Fruit fly (Drosophila melanogaster) whole organism, pupa: Measurements from ENCODE around the gene CG34265.

ENCODE experiments used
- CG10348 ChIP-seq: fragments of 200-800 bp; sonication (Bioruptor generic); IDR thresholded peaks from 2 replicates; pipeline ENCODE4 v1.3.6; 2022; ENCODE audit warnings: missing biosample characterization, missing genetic modification characterization
- CG12605 ChIP-seq: fragments of 200-800 bp; sonication (Bioruptor generic); IDR thresholded peaks from 2 replicates; pipeline ENCODE4 v1.3.6; 2022; ENCODE audit warnings: missing biosample characterization, missing genetic modification characterization
- CG13204 ChIP-seq: fragments of 200-800 bp; sonication (Bioruptor generic); optimal IDR thresholded peaks from 2 replicates; lab custom pipeline; 2018; ENCODE audit warnings: missing biosample characterization, mild to moderate bottlenecking, missing genetic modification characterization, moderate library complexity
- CG14655 ChIP-seq: fragments of 200-800 bp; sonication (Bioruptor generic); optimal IDR thresholded peaks from 3 replicates; lab custom pipeline; 2017; ENCODE audit warnings: mild to moderate bottlenecking, missing biosample characterization, missing genetic modification reagents, missing genetic modification characterization
- CG15710 ChIP-seq: fragments of 200-800 bp; sonication (Bioruptor generic); optimal IDR thresholded peaks from 2 replicates; lab custom pipeline; 2018; ENCODE audit warnings: missing biosample characterization, mild to moderate bottlenecking, missing genetic modification characterization, moderate library complexity
- CG17806 ChIP-seq: fragments of 200-800 bp; sonication (Bioruptor generic); optimal IDR thresholded peaks from 2 replicates; lab custom pipeline; 2018; ENCODE audit warnings: missing biosample characterization, mild to moderate bottlenecking, missing genetic modification characterization, moderate library complexity
- CG32121 ChIP-seq: fragments of 200-800 bp; sonication (Bioruptor generic); IDR thresholded peaks from 2 replicates; pipeline ENCODE4 v1.3.6; 2022; ENCODE audit warnings: missing biosample characterization, missing genetic modification characterization
- CG34367 ChIP-seq: fragments of 200-800 bp; sonication (Bioruptor generic); optimal IDR thresholded peaks from 2 replicates; lab custom pipeline; 2018; ENCODE audit warnings: missing biosample characterization, mild to moderate bottlenecking, missing genetic modification characterization
- CG4496 ChIP-seq: fragments of 200-800 bp; sonication (Bioruptor generic); IDR thresholded peaks from 3 replicates; pipeline ENCODE4 v1.3.6; 2022; ENCODE audit warnings: missing biosample characterization, missing genetic modification characterization
- CG8159 ChIP-seq: fragments of 200-800 bp; sonication (Bioruptor generic); optimal IDR thresholded peaks from 3 replicates; lab custom pipeline; 2018; ENCODE audit warnings: missing biosample characterization, mild to moderate bottlenecking, missing genetic modification characterization, moderate library complexity
- CG8301 ChIP-seq: fragments of 200-800 bp; sonication (Bioruptor generic); optimal IDR thresholded peaks from 2 replicates; lab custom pipeline; 2018; ENCODE audit warnings: missing biosample characterization, mild to moderate bottlenecking, missing genetic modification characterization
- CG9948 ChIP-seq: fragments of 200-800 bp; sonication (Bioruptor generic); optimal IDR thresholded peaks from 2 replicates; lab custom pipeline; 2018; ENCODE audit warnings: missing biosample characterization, mild to moderate bottlenecking, missing genetic modification characterization, moderate library complexity
- D1 ChIP-seq: fragments of 200-800 bp; sonication (Bioruptor generic); optimal IDR thresholded peaks from 2 replicates; lab custom pipeline; 2018; ENCODE audit warnings: missing biosample characterization, mild to moderate bottlenecking, missing genetic modification characterization, moderate library complexity
- EcR ChIP-seq: fragments of 200-800 bp; sonication (Bioruptor generic); optimal IDR thresholded peaks from 3 replicates; lab custom pipeline; 2019; ENCODE audit warnings: missing biosample characterization, missing genetic modification characterization, mild to moderate bottlenecking, moderate library complexity, missing genetic modification reagents
- Ets98B ChIP-seq: fragments of 200-800 bp; sonication (Bioruptor generic); IDR thresholded peaks from 2 replicates; pipeline ENCODE4 v1.3.6; 2022; ENCODE audit warnings: missing biosample characterization, missing genetic modification characterization
- Pif1A ChIP-seq: fragments of 200-800 bp; sonication (Bioruptor generic); optimal IDR thresholded peaks from 3 replicates; lab custom pipeline; 2016; ENCODE audit warnings: missing biosample characterization, missing genetic modification characterization
- Pif1B ChIP-seq: fragments of 200-800 bp; sonication (Bioruptor generic); optimal IDR thresholded peaks from 3 replicates; lab custom pipeline; 2016; ENCODE audit warnings: missing biosample characterization, missing genetic modification characterization
- Snoo ChIP-seq: fragments of 200-800 bp; sonication (Bioruptor generic); optimal IDR thresholded peaks from 3 replicates; lab custom pipeline; 2017; ENCODE audit warnings: missing biosample characterization, mild to moderate bottlenecking, missing genetic modification characterization, inconsistent platforms
- fd96Ca ChIP-seq: fragments of 200-800 bp; sonication (Bioruptor generic); IDR thresholded peaks from 3 replicates; pipeline ENCODE4 v1.3.6; 2022; ENCODE audit warnings: missing biosample characterization, missing genetic modification characterization
- gl ChIP-seq: fragments of 200-800 bp; sonication (Bioruptor generic); optimal IDR thresholded peaks from 2 replicates; lab custom pipeline; 2018; ENCODE audit warnings: missing biosample characterization, mild to moderate bottlenecking, missing genetic modification characterization
- rn ChIP-seq: fragments of 200-800 bp; sonication (Bioruptor generic); IDR thresholded peaks from 2 replicates; pipeline ENCODE4 v1.3.6; 2022; ENCODE audit warnings: missing biosample characterization, missing genetic modification characterization

CG34265 gene

DNA sequence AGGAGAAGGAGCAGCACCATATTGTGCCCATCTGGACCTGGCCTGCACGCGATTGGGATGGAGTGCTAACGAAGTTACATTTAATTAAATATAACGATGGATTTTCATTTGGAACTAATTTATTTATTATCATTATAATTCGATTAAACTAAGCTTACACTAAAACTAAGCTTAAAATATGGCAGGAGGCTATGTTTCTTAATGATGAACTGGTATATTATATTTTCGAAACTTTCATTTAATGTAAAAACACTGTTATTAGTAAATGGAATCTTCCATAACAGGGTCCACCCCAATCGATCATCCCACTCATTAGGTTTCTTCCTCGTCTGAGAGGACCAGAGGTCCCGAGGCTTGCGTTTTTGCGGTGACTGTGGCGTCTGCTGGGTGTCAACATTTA, 23.1 kb upstream of the CG34265 start:
- peak; percentile 88 for TF ChIP-seq CG17806 (tag; lab: Kevin White, UChicago)
- TF ChIP-seq CG8301 = peak; percentile 55
- TF ChIP-seq CG8159 (tag; lab: Kevin White, UChicago) = peak; percentile 100
- peak; percentile 82 for TF ChIP-seq CG9948
- peak; percentile 85 for TF ChIP-seq CG13204 (GFP tag; lab: Kevin White, UChicago)
- peak; percentile 95 for TF ChIP-seq CG15710 (tag; lab: Kevin White, UChicago)
- TF ChIP-seq CG14655 (GFP tag; lab: Kevin White, UChicago) = peak; percentile 72
- TF ChIP-seq CG32121 (GFP tag; lab: Robert Waterston, UW) = no peak
- TF ChIP-seq EcR = no peak
- TF ChIP-seq CG4496 (GFP tag; lab: Robert Waterston, UW) = peak; percentile 57; the same call in 2 of the 3 replicates
- TF ChIP-seq gl (tag; lab: Kevin White, UChicago) = peak; percentile 65
- peak; percentile 42; the same call in 1 of the 2 replicates for TF ChIP-seq CG12605 (GFP tag; lab: Robert Waterston, UW)
- TF ChIP-seq D1 (tag; lab: Kevin White, UChicago) = peak; percentile 81
- peak; percentile 84 for TF ChIP-seq Pif1B
- TF ChIP-seq Ets98B = no peak
- peak; percentile 90 for TF ChIP-seq Snoo (tag; lab: Kevin White, UChicago)
- peak; percentile 79 for TF ChIP-seq Pif1A (GFP tag; lab: Kevin White, UChicago)
- peak; percentile 92 for TF ChIP-seq CG34367 (tag; lab: Kevin White, UChicago)
- TF ChIP-seq fd96Ca (GFP tag; lab: Robert Waterston, UW) = no peak

dm6 chr3L:3246378-3247129, 21.7 kb upstream of the CG34265 start:
- TF ChIP-seq CG10348 (GFP tag; lab: Robert Waterston, UW) (0 out of 2 replicates have a peak, but pooled peaks have one; percentile 27), gl (tag; lab: Kevin White, UChicago) (peak; percentile 100), Ets98B (peak; percentile 94), fd96Ca (GFP tag; lab: Robert Waterston, UW) (peak; percentile 96), CG8159 (tag; lab: Kevin White, UChicago) (peak; percentile 99), CG17806 (tag; lab: Kevin White, UChicago) (peak; percentile 98), Snoo (tag; lab: Kevin White, UChicago) (peak; percentile 99), D1 (tag; lab: Kevin White, UChicago) (peak; percentile 97), CG4496 (GFP tag; lab: Robert Waterston, UW) (peak; percentile 97), CG34367 (tag; lab: Kevin White, UChicago) (peak; percentile 98), CG9948 (peak; percentile 96), CG12605 (GFP tag; lab: Robert Waterston, UW) (peak; percentile 99), CG15710 (tag; lab: Kevin White, UChicago) (peak; percentile 99), CG32121 (GFP tag; lab: Robert Waterston, UW) (peak; percentile 92), CG13204 (GFP tag; lab: Kevin White, UChicago) (peak; percentile 99), EcR (peak; percentile 100), Pif1B (peak; percentile 99), CG8301 (peak; percentile 87), Pif1A (GFP tag; lab: Kevin White, UChicago) (peak; percentile 99), rn (peak; percentile 91), CG14655 (GFP tag; lab: Kevin White, UChicago) (peak; percentile 96)

- TF ChIP-seq CG34367 (tag; lab: Kevin White, UChicago) (peak; percentile 92), CG8301 (peak; percentile 56), CG15710 (tag; lab: Kevin White, UChicago) (peak; percentile 96), CG10348 (GFP tag; lab: Robert Waterston, UW) (peak; percentile 64), D1 (tag; lab: Kevin White, UChicago) (peak; percentile 43), CG8159 (tag; lab: Kevin White, UChicago) (peak; percentile 92), CG32121 (GFP tag; lab: Robert Waterston, UW) (peak; percentile 74; the same call in 1 of the 2 replicates), CG14655 (GFP tag; lab: Kevin White, UChicago) (peak; percentile 76), Pif1A (GFP tag; lab: Kevin White, UChicago) (peak; percentile 82), Pif1B (peak; percentile 76), rn (peak; percentile 53), EcR (peak; percentile 86), fd96Ca (GFP tag; lab: Robert Waterston, UW) (peak; percentile 83; the same call in 2 of the 3 replicates), Ets98B (peak; percentile 81), CG4496 (GFP tag; lab: Robert Waterston, UW) (peak; percentile 77), CG9948 (peak; percentile 85), CG17806 (tag; lab: Kevin White, UChicago) (peak; percentile 88), gl (tag; lab: Kevin White, UChicago) (peak; percentile 90), CG12605 (GFP tag; lab: Robert Waterston, UW) (peak; percentile 27; the same call in 1 of the 2 replicates), CG13204 (GFP tag; lab: Kevin White, UChicago) (peak; percentile 82), Snoo (tag; lab: Kevin White, UChicago) (peak; percentile 97)
- TF ChIP-seq, all 21 proteins: peak for 21
Observed at dm6 chr3L:3247130-3248065, 20.9 kb upstream of the CG34265 start, which contains the start of gene CG43389. CG43389 (plus strand) TSS chr3L:3248015.
